Worm (Caenorhabditis elegans) whole organism, mixed stage, embryonic: ENCODE results near the gene B0454.26.

Experiments used
- blmp-1 ChIP-seq: fragments of 150-350 bp; optimal IDR thresholded peaks from 2 replicates; lab custom pipeline; 2014; ENCODE audit warnings: missing biosample characterization, missing genetic modification characterization
- ceh-83 ChIP-seq: fragments of 200-800 bp; sonication (Bioruptor generic); optimal IDR thresholded peaks from 2 replicates; lab custom pipeline; 2018; ENCODE audit warnings: mild to moderate bottlenecking, missing genetic modification characterization, missing compliant biosample characterization
- elt-3 ChIP-seq: fragments of 150-350 bp; optimal IDR thresholded peaks from 2 replicates; lab custom pipeline; 2014; ENCODE audit warnings: missing biosample characterization, missing genetic modification characterization
- lin-13 ChIP-seq: fragments of 150-350 bp; optimal IDR thresholded peaks from 2 replicates; lab custom pipeline; 2014; ENCODE audit warnings: missing biosample characterization, missing genetic modification characterization
- lin-32 ChIP-seq: fragments of 200-800 bp; sonication (Bioruptor generic); optimal IDR thresholded peaks from 2 replicates; lab custom pipeline; 2018; ENCODE audit warnings: mild to moderate bottlenecking, missing genetic modification characterization, missing compliant biosample characterization
- lsy-2 ChIP-seq: fragments of 150-350 bp; optimal IDR thresholded peaks from 2 replicates; lab custom pipeline; 2014; ENCODE audit warnings: missing biosample characterization, missing genetic modification characterization
- nhr-237 ChIP-seq: fragments of 150-350 bp; optimal IDR thresholded peaks from 2 replicates; lab custom pipeline; 2014; ENCODE audit warnings: missing biosample characterization, missing genetic modification characterization
- nhr-28 ChIP-seq: fragments of 150-350 bp; optimal IDR thresholded peaks from 2 replicates; lab custom pipeline; 2014; ENCODE audit warnings: missing biosample characterization, missing genetic modification characterization
- nhr-76 ChIP-seq: sonication (generic microtip); optimal IDR thresholded peaks from 2 replicates; lab custom pipeline; 2017; ENCODE audit warnings: missing biosample characterization, missing genetic modification characterization
- pha-4 ChIP-seq: fragments of 150-350 bp; optimal IDR thresholded peaks from 2 replicates; lab custom pipeline; 2018; ENCODE audit warnings: missing biosample characterization, missing genetic modification reagents, missing genetic modification characterization
- snpc-4 ChIP-seq: fragments of 150-350 bp; optimal IDR thresholded peaks from 2 replicates; lab custom pipeline; 2014; ENCODE audit warnings: missing biosample characterization, missing genetic modification characterization
- sptf-1 ChIP-seq: sonication (generic microtip); optimal IDR thresholded peaks from 2 replicates; lab custom pipeline; 2017; ENCODE audit warnings: mild to moderate bottlenecking, missing genetic modification characterization, moderate library complexity, missing compliant biosample characterization
- unc-62 ChIP-seq: fragments of 150-350 bp; optimal IDR thresholded peaks from 2 replicates; lab custom pipeline; 2014; ENCODE audit warnings: missing biosample characterization, missing genetic modification reagents, missing genetic modification characterization
- ztf-11 ChIP-seq: fragments of 150-350 bp; optimal IDR thresholded peaks from 2 replicates; lab custom pipeline; 2014; ENCODE audit warnings: missing biosample characterization, missing genetic modification characterization

- TF ChIP-seq pha-4 (tag; lab: Kevin White, UChicago) (no peak), nhr-76 (tag; lab: Kevin White, UChicago) (no peak), ztf-11 (tag; lab: Kevin White, UChicago) (no peak), nhr-28 (no peak), elt-3 (tag; lab: Kevin White, UChicago) (no peak), lsy-2 (tag; lab: Kevin White, UChicago) (no peak), blmp-1 (tag; lab: Kevin White, UChicago) (no peak), lin-13 (tag; lab: Kevin White, UChicago) (no peak), nhr-237 (tag; lab: Kevin White, UChicago) (no peak), snpc-4 (tag; lab: Kevin White, UChicago) (no peak), lin-32 (GFP tag; lab: Kevin White, UChicago) (no peak), ceh-83 (GFP tag; lab: Kevin White, UChicago) (no peak), unc-62 (no peak), sptf-1 (tag; lab: Kevin White, UChicago) (no peak)
Observed at ce11 chrII:2996721-2997120, 41.6 kb downstream of the B0454.26 start, which contains the start of gene lido-8.
